Fruit fly (Drosophila melanogaster) whole organism, embryonic: Measurements from ENCODE around the gene GatB.
A peak's percentile ranks its signal among the peaks of the same experiment; 100 is the strongest.

Experiments
- Bgb ChIP-seq: fragments of 200-800 bp; sonication (Bioruptor generic); IDR thresholded peaks from 2 replicates; pipeline ENCODE4 v1.3.6; 2022; ENCODE audit warnings: missing biosample characterization, missing genetic modification characterization; ENCODE audit not compliant: partially characterized antibody
- CG11247 ChIP-seq: fragments of 200-800 bp; sonication (Bioruptor generic); IDR thresholded peaks from 2 replicates; pipeline ENCODE4 v1.3.6; 2022; ENCODE audit warnings: missing biosample characterization, missing genetic modification characterization
- CG11456 ChIP-seq: fragments of 200-800 bp; sonication (Bioruptor generic); IDR thresholded peaks from 3 replicates; pipeline ENCODE4 v1.3.6; 2022; ENCODE audit warnings: missing biosample characterization, missing genetic modification characterization
- CG12155 ChIP-seq: fragments of 200-800 bp; sonication (Bioruptor generic); optimal IDR thresholded peaks from 3 replicates; lab custom pipeline; 2016; ENCODE audit warnings: missing biosample characterization, missing genetic modification characterization
- CG13287 ChIP-seq: fragments of 200-800 bp; sonication (Bioruptor generic); IDR thresholded peaks from 2 replicates; pipeline ENCODE4 v1.3.6; 2022; ENCODE audit warnings: missing biosample characterization, missing genetic modification characterization; ENCODE audit not compliant: partially characterized antibody
- CG15269 ChIP-seq: fragments of 200-800 bp; sonication (Bioruptor generic); optimal IDR thresholded peaks from 2 replicates; lab custom pipeline; 2018; ENCODE audit warnings: missing biosample characterization, mild to moderate bottlenecking, missing genetic modification characterization, moderate library complexity
- CG17186 ChIP-seq: fragments of 200-800 bp; sonication (Bioruptor generic); optimal IDR thresholded peaks from 3 replicates; lab custom pipeline; 2017; ENCODE audit warnings: missing biosample characterization, missing genetic modification reagents, missing genetic modification characterization
- CG17361 ChIP-seq: fragments of 200-800 bp; sonication (Bioruptor generic); IDR thresholded peaks from 3 replicates; pipeline ENCODE4 v1.3.6; 2022; ENCODE audit warnings: missing biosample characterization, missing genetic modification characterization
- CG17912 ChIP-seq: fragments of 200-800 bp; sonication (Bioruptor generic); optimal IDR thresholded peaks from 2 replicates; lab custom pipeline; 2018; ENCODE audit warnings: missing biosample characterization, mild to moderate bottlenecking, missing genetic modification characterization
- CG30431 ChIP-seq: fragments of 200-800 bp; sonication (Bioruptor generic); optimal IDR thresholded peaks from 2 replicates; lab custom pipeline; 2017; ENCODE audit warnings: missing biosample characterization, missing genetic modification characterization
- CG34376 ChIP-seq: fragments of 200-800 bp; sonication (Bioruptor generic); optimal IDR thresholded peaks from 2 replicates; lab custom pipeline; 2018; ENCODE audit warnings: missing biosample characterization, mild to moderate bottlenecking, missing genetic modification characterization
- CG3838 ChIP-seq: fragments of 200-800 bp; sonication (Bioruptor generic); optimal IDR thresholded peaks from 3 replicates; lab custom pipeline; 2016; ENCODE audit warnings: missing biosample characterization, missing genetic modification characterization
- CG4404 ChIP-seq: fragments of 200-800 bp; sonication (Bioruptor generic); IDR thresholded peaks from 2 replicates; pipeline ENCODE4 v1.3.6; 2022; ENCODE audit warnings: missing biosample characterization, missing genetic modification characterization
- CG4854 ChIP-seq: fragments of 200-800 bp; sonication (Bioruptor generic); optimal IDR thresholded peaks from 2 replicates; lab custom pipeline; 2016; ENCODE audit warnings: missing biosample characterization, missing genetic modification characterization, inconsistent platforms
- CG8359 ChIP-seq: fragments of 200-800 bp; sonication (Bioruptor generic); optimal IDR thresholded peaks from 2 replicates; lab custom pipeline; 2017; ENCODE audit warnings: missing biosample characterization, mild to moderate bottlenecking, missing genetic modification characterization, borderline replicate concordance
- CG8765 ChIP-seq: fragments of 200-800 bp; sonication (Bioruptor generic); IDR thresholded peaks from 2 replicates; pipeline ENCODE4 v1.3.6; 2022; ENCODE audit warnings: missing biosample characterization, missing genetic modification characterization
- CTCF ChIP-seq: fragments of 200-800 bp; sonication (Bioruptor generic); optimal IDR thresholded peaks from 2 replicates; lab custom pipeline; 2017; ENCODE audit warnings: missing biosample characterization, mild to moderate bottlenecking, missing genetic modification characterization, moderate library complexity
- CkIIα-i1 ChIP-seq: fragments of 200-800 bp; sonication (Bioruptor generic); IDR thresholded peaks from 2 replicates; pipeline ENCODE4 v1.3.6; 2022; ENCODE audit warnings: missing biosample characterization, missing genetic modification characterization
- Deaf1 ChIP-seq: fragments of 200-800 bp; optimal IDR thresholded peaks from 3 replicates; lab custom pipeline; 2019; ENCODE audit warnings: missing biosample characterization, mild to moderate bottlenecking, missing genetic modification characterization, moderate library complexity
- Dip2 ChIP-seq: fragments of 200-800 bp; sonication (Bioruptor generic); IDR thresholded peaks from 2 replicates; pipeline ENCODE4 v1.3.6; 2022; ENCODE audit warnings: missing biosample characterization, missing genetic modification characterization
- Doc3 ChIP-seq: fragments of 200-800 bp; sonication (Bioruptor generic); IDR thresholded peaks from 3 replicates; pipeline ENCODE4 v1.3.6; 2022; ENCODE audit warnings: missing biosample characterization, missing genetic modification characterization; ENCODE audit not compliant: partially characterized antibody
- Gug ChIP-seq: fragments of 200-800 bp; sonication (Bioruptor generic); IDR thresholded peaks from 4 replicates; pipeline ENCODE4 v1.3.6; 2022; ENCODE audit warnings: missing biosample characterization, missing genetic modification characterization
- H15 ChIP-seq: fragments of 200-800 bp; sonication (Bioruptor generic); IDR thresholded peaks from 3 replicates; pipeline ENCODE4 v1.3.6; 2022; ENCODE audit warnings: missing biosample characterization, missing genetic modification characterization
- HLH3B ChIP-seq: fragments of 200-800 bp; sonication (Bioruptor generic); IDR thresholded peaks from 2 replicates; pipeline ENCODE4 v1.3.6; 2022; ENCODE audit warnings: missing biosample characterization, missing genetic modification characterization
- HmgZ ChIP-seq: fragments of 200-800 bp; sonication (Bioruptor generic); optimal IDR thresholded peaks from 2 replicates; lab custom pipeline; 2018; ENCODE audit warnings: missing biosample characterization, mild to moderate bottlenecking, missing genetic modification characterization
- Hr78 ChIP-seq, 2 experiments: fragments of 200-800 bp in 1 of 2; fragments of >200 bp in 1 of 2; sonication (Bioruptor generic) in 1 of 2; optimal IDR thresholded peaks; 2 replicates each; lab custom pipeline; 2017 to 2019; ENCODE audit warnings: missing biosample characterization in 2 of 2, missing genetic modification characterization in 2 of 2, mild to moderate bottlenecking in 1 of 2, moderate library complexity in 1 of 2
- Lhr ChIP-seq: fragments of 200-800 bp; sonication (Bioruptor generic); optimal IDR thresholded peaks from 3 replicates; lab custom pipeline; 2017; ENCODE audit warnings: mild to moderate bottlenecking, missing biosample characterization, missing genetic modification reagents, missing genetic modification characterization
- NC2α ChIP-seq: fragments of 200-800 bp; sonication (Bioruptor generic); optimal IDR thresholded peaks from 2 replicates; lab custom pipeline; 2016; ENCODE audit warnings: missing biosample characterization, missing genetic modification characterization
- Nf-YA ChIP-seq: fragments of 200-800 bp; sonication (Bioruptor generic); IDR thresholded peaks from 2 replicates; pipeline ENCODE4 v1.3.6; 2022; ENCODE audit warnings: missing biosample characterization, missing genetic modification characterization
- Pdp1 ChIP-seq, 2 experiments: fragments of 200-800 bp; sonication (Bioruptor generic); optimal IDR thresholded peaks; 3 replicates each; lab custom pipeline; 2016; ENCODE audit warnings: missing biosample characterization in 2 of 2, missing genetic modification characterization in 2 of 2, mild to moderate bottlenecking in 1 of 2, moderate library complexity in 1 of 2
- Ravus ChIP-seq: fragments of 200-800 bp; sonication (Bioruptor generic); IDR thresholded peaks from 2 replicates; pipeline ENCODE4 v1.3.6; 2022; ENCODE audit warnings: missing biosample characterization, missing genetic modification characterization
- Sin3A ChIP-seq: fragments of >200 bp; optimal IDR thresholded peaks from 2 replicates; lab custom pipeline; 2018
- YL-1 ChIP-seq: fragments of 200-800 bp; sonication (Bioruptor generic); optimal IDR thresholded peaks from 3 replicates; lab custom pipeline; 2017; ENCODE audit warnings: missing biosample characterization, mild to moderate bottlenecking, missing genetic modification characterization
- bigmax ChIP-seq: fragments of 200-800 bp; sonication (Bioruptor generic); optimal IDR thresholded peaks from 2 replicates; lab custom pipeline; 2018; ENCODE audit warnings: missing biosample characterization, mild to moderate bottlenecking, missing genetic modification characterization
- cas ChIP-seq: fragments of 200-800 bp; sonication (Bioruptor generic); IDR thresholded peaks from 2 replicates; pipeline ENCODE4 v1.3.6; 2022; ENCODE audit warnings: missing biosample characterization, missing genetic modification characterization
- chinmo ChIP-seq: fragments of 200-800 bp; sonication (Bioruptor generic); IDR thresholded peaks from 4 replicates; pipeline ENCODE4 v1.3.6; 2022; ENCODE audit warnings: missing biosample characterization, missing genetic modification characterization; ENCODE audit not compliant: partially characterized antibody
- chn ChIP-seq: fragments of 200-800 bp; sonication (Bioruptor generic); optimal IDR thresholded peaks from 2 replicates; lab custom pipeline; 2016; ENCODE audit warnings: missing biosample characterization, missing genetic modification characterization
- ewg ChIP-seq: fragments of 200-800 bp; sonication (Bioruptor generic); optimal IDR thresholded peaks from 3 replicates; lab custom pipeline; 2017; ENCODE audit warnings: mild to moderate bottlenecking, missing biosample characterization, missing genetic modification reagents, missing genetic modification characterization
- gcm ChIP-seq: fragments of 200-800 bp; sonication (Bioruptor generic); optimal IDR thresholded peaks from 2 replicates; lab custom pipeline; 2019; ENCODE audit warnings: missing biosample characterization, mild to moderate bottlenecking, missing genetic modification characterization, moderate library complexity
- hbn ChIP-seq: fragments of 200-800 bp; sonication (Bioruptor generic); IDR thresholded peaks from 2 replicates; pipeline ENCODE4 v1.3.6; 2022; ENCODE audit warnings: missing biosample characterization, missing genetic modification characterization; ENCODE audit not compliant: partially characterized antibody
- maf-S ChIP-seq: fragments of 200-800 bp; sonication (Bioruptor generic); optimal IDR thresholded peaks from 2 replicates; lab custom pipeline; 2016; ENCODE audit warnings: missing biosample characterization, missing genetic modification characterization
- nom ChIP-seq: fragments of 200-800 bp; sonication (Bioruptor generic); optimal IDR thresholded peaks from 2 replicates; lab custom pipeline; 2017; ENCODE audit warnings: missing biosample characterization, missing genetic modification characterization, mild to moderate bottlenecking, moderate library complexity, missing genetic modification reagents
- odd ChIP-seq: fragments of 200-800 bp; sonication (Bioruptor generic); optimal IDR thresholded peaks from 2 replicates; lab custom pipeline; 2017; ENCODE audit warnings: missing biosample characterization, mild to moderate bottlenecking, missing genetic modification characterization
- onecut ChIP-seq: fragments of 200-800 bp; sonication (Bioruptor generic); IDR thresholded peaks from 2 replicates; pipeline ENCODE4 v1.3.6; 2022; ENCODE audit warnings: missing biosample characterization, missing genetic modification characterization
- otp ChIP-seq: fragments of 200-800 bp; sonication (Bioruptor generic); IDR thresholded peaks from 3 replicates; pipeline ENCODE4, ENCODE4 v1.3.6; 2022; ENCODE audit warnings: missing biosample characterization, missing genetic modification characterization
- sisA ChIP-seq: fragments of 200-800 bp; sonication (Bioruptor generic); IDR thresholded peaks from 2 replicates; pipeline ENCODE4 v1.3.6; 2022; ENCODE audit warnings: missing biosample characterization, missing genetic modification characterization
- sug ChIP-seq: fragments of 200-800 bp; optimal IDR thresholded peaks from 2 replicates; lab custom pipeline; 2019; ENCODE audit warnings: missing biosample characterization, mild to moderate bottlenecking, missing genetic modification characterization, moderate library complexity
- tgo ChIP-seq: fragments of 200-800 bp; sonication (Bioruptor generic); IDR thresholded peaks from 3 replicates; pipeline ENCODE4 v1.3.6; 2022; ENCODE audit warnings: missing biosample characterization, missing genetic modification characterization
- vnd ChIP-seq: fragments of 200-800 bp; sonication (Bioruptor generic); IDR thresholded peaks from 3 replicates; pipeline ENCODE4 v1.3.6; 2022; ENCODE audit warnings: missing biosample characterization, missing genetic modification characterization; ENCODE audit not compliant: partially characterized antibody

GatB gene

DNA sequence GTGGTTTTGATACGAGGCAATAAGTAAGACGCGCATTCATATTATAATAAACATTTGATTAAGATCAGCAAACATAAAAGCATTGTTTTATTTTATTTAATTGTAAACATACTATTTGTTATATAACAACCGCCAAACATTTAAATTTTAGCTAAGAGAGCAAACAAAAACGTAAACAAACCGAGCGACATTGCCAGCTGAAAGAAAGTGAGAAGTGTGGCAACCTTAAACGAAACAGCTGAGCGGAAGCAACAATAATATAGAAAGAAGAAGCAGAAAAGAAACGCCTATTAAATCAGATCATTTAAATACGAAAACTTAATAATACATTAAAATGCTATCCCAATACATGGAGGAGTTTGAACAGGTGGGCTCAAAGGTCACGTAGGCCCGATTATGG is 4.5 kb upstream of the GatB start, which contains the start of gene Sec10 (continued):
- TF ChIP-seq CG17361 (GFP tag; lab: Robert Waterston, UW), result no peak
- TF ChIP-seq CG17186 (GFP tag; lab: Kevin White, UChicago), result peak; percentile 59
- TF ChIP-seq chn (GFP tag; lab: Kevin White, UChicago), result no peak
- no peak for TF ChIP-seq onecut (GFP tag; lab: Robert Waterston, UW)
- no peak for TF ChIP-seq HLH3B (GFP tag; lab: Robert Waterston, UW)
- TF ChIP-seq CG12155 (GFP tag; lab: Kevin White, UChicago), result no peak
- TF ChIP-seq CG13287, result peak; percentile 56
- no peak for TF ChIP-seq odd (GFP tag; lab: Kevin White, UChicago)
- TF ChIP-seq CG15269, result no peak
- TF ChIP-seq Pdp1 (GFP tag; optimal IDR thresholded peaks at IDR 0.05; lab: Kevin White, UChicago), result peak in 1 of 2 experiments; percentile 99
- peak; percentile 30 for TF ChIP-seq Lhr (GFP tag; lab: Kevin White, UChicago)
- TF ChIP-seq CG3838, result peak; percentile 99
- peak; percentile 48 for TF ChIP-seq CG17912

DNA sequence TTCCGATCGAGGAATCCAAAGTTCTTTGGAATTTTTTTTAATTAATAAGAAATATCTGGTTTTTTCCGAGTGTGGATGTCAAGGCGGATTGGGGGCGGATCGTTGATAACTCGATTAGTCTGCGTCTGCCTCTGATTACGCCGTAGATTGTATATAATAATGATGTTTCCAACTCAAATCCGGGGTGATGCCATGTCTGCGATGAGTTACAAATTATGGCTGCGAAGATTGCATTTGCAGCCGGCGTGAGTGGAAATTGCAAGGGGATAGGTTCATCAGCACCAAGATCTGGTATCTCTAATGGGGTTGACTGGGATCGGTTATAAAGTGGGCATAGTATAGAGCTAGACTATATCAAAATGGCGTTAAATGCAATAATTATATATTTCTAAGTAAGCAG is 7.7 kb downstream of the GatB start:
- TF ChIP-seq maf-S (GFP tag; lab: Kevin White, UChicago) (no peak), Hr78 (GFP tag; optimal IDR thresholded peaks at IDR 0.05; lab: Kevin White, UChicago) (no peak), CG8359 (GFP tag; lab: Kevin White, UChicago) (no peak), CG4854 (GFP tag; lab: Kevin White, UChicago) (no peak), hbn (GFP tag; lab: Robert Waterston, UW) (no peak), tgo (GFP tag; lab: Robert Waterston, UW) (no peak), cas (GFP tag; lab: Robert Waterston, UW) (no peak), CTCF (GFP tag; lab: Kevin White, UChicago) (no peak), Ravus (no peak), otp (GFP tag; lab: Robert Waterston, UW) (no peak)

DNA sequence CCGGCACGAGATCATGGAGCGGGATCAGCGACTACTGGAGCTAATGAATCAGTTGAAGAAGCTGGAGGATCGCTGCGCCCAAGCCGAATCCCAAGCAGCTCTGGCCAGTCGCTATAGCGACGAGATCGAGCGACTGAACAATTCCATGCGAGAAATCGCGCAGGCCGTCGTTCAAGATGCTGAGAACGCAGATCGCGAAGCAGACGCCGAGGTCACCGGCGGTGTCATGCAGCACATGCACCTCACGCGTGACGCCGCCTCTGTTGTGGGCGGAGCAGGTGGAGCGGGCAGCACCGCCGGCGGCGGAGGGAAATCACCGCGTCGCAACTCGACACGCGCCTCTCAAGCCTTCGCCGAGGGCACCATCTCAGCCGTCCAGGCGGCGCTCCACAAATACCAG is 8.4 kb downstream of the GatB start:
- TF ChIP-seq ewg (GFP tag; lab: Kevin White, UChicago), result no peak
- TF ChIP-seq CG4404 (GFP tag; lab: Robert Waterston, UW), result 0 out of 2 replicates have a peak, but pooled peaks have one; percentile 11
- no peak for TF ChIP-seq sisA (GFP tag; lab: Robert Waterston, UW)
- no peak for TF ChIP-seq YL-1
- TF ChIP-seq NC2α, result no peak
- TF ChIP-seq CG11456 (GFP tag; lab: Robert Waterston, UW), result 0 out of 3 replicates have a peak, but pooled peaks have one; percentile 15
- 0 out of 2 replicates have a peak, but pooled peaks have one; percentile 5 for TF ChIP-seq Dip2 (GFP tag; lab: Robert Waterston, UW)
- no peak for TF ChIP-seq Bgb
- TF ChIP-seq vnd (GFP tag; lab: Robert Waterston, UW), result no peak
- no peak for TF ChIP-seq Sin3A
- no peak for TF ChIP-seq bigmax (GFP tag; lab: Kevin White, UChicago)

DNA sequence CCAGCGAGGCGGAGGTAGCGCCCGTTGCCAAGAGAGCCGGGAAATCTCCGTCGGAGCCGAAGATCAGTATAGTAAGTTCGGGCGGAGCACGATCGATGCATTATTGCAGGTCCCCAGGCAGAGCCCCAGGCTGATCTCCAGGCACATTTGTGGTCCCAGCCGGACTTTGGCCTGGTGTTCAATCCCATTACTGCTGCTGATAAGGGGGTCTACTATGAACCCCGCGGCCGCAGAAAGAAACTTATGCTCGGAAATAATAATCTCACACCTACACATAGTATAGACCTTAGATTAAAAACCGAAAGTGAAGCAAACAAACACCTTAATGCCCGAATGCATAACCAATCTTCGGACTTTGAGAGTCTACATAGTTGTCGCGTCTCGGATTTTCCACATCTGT is 13.1 kb downstream of the GatB start:
- peak; percentile 62 for TF ChIP-seq CG34376
- no peak for TF ChIP-seq CkIIα-i1
- no peak for TF ChIP-seq CG30431 (GFP tag; lab: Kevin White, UChicago)
- TF ChIP-seq CG8765, result no peak
- no peak for TF ChIP-seq CG12155 (GFP tag; lab: Kevin White, UChicago)
- no peak for TF ChIP-seq Nf-YA (GFP tag; lab: Robert Waterston, UW)
- no peak for TF ChIP-seq CG11247
- TF ChIP-seq chinmo, result peak; percentile 74; the same call in 1 of the 4 replicates
- peak in 1 of 2 experiments; percentile 48 for TF ChIP-seq Pdp1 (GFP tag; optimal IDR thresholded peaks at IDR 0.05; lab: Kevin White, UChicago)
- peak; percentile 71 for TF ChIP-seq sug (tag; lab: Kevin White, UChicago)
- no peak for TF ChIP-seq gcm (GFP tag; lab: Kevin White, UChicago)
- TF ChIP-seq Gug, result no peak
- peak; percentile 88 for TF ChIP-seq nom (GFP tag; lab: Kevin White, UChicago)
- no peak for TF ChIP-seq Doc3
- peak; percentile 71 for TF ChIP-seq Deaf1
- TF ChIP-seq H15 (GFP tag; lab: Robert Waterston, UW), result no peak
- no peak for TF ChIP-seq HmgZ (tag; lab: Kevin White, UChicago)
